Fruit fly (Drosophila melanogaster): ENCODE results near the gene CG7884.

The CG7884 gene

DNA sequence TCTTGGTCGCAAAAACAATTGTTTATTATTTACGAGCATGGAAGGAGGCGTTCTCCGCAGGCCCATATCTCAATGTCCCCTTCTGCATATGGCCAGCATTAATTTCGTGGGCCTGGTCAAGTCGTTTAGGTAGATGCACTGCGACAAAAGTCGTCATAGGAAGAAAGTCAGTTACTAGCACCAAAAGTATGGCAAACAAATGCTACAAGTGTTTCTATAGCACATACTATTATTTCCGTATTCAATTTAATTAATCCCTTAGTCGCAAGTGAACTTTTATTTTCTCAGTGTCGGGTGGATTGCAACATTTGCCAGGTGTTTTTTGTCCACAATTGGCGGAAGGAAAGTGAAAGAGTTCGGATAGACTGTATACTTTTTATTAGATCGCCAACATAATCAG lies 47.5 kb upstream of the CG7884 start:
- TF ChIP-seq CG17385 (GFP tag; optimal IDR thresholded peaks at IDR 0.05) (peak; percentile 5), CG7839 (tag; optimal IDR thresholded peaks at IDR 0.05) (peak; percentile 11), mld (GFP tag; IDR thresholded peaks at IDR 0.05; ENCODE audit: partially characterized antibody) (no peak), CG8290 (GFP tag; optimal IDR thresholded peaks at IDR 0.05) (no peak), CG8290 (tag; optimal IDR thresholded peaks at IDR 0.05) (peak in 1 of 2 experiments; percentile 27), Blimp-1 (GFP tag; optimal IDR thresholded peaks at IDR 0.05) (peak; percentile 5), CG17328 (GFP tag; IDR thresholded peaks at IDR 0.05) (no peak), CG2202 (tag; optimal IDR thresholded peaks at IDR 0.05) (no peak), CG8359 (GFP tag; optimal IDR thresholded peaks at IDR 0.05; ENCODE audit: borderline replicate concordance) (no peak), lbe (GFP tag; optimal IDR thresholded peaks at IDR 0.05) (no peak), Ptx1 (GFP tag; IDR thresholded peaks at IDR 0.05) (peak; percentile 39; the same call in 1 of the 2 replicates), CG10321 (GFP tag; IDR thresholded peaks at IDR 0.05) (no peak), CG2712 (tag; optimal IDR thresholded peaks at IDR 0.05) (peak; percentile 0), crol (GFP tag; IDR thresholded peaks at IDR 0.05) (no peak), fu2 (GFP tag; optimal IDR thresholded peaks at IDR 0.05) (no peak), Nf-YA (GFP tag; IDR thresholded peaks at IDR 0.05) (no peak), dysf (GFP tag; IDR thresholded peaks at IDR 0.05) (0 out of 3 replicates have a peak, but pooled peaks have one; percentile 36), stwl (tag; optimal IDR thresholded peaks at IDR 0.05) (no peak), stc (GFP tag; IDR thresholded peaks at IDR 0.05) (peak; percentile 37; the same call in 1 of the 2 replicates), Camta (GFP tag; optimal IDR thresholded peaks at IDR 0.05) (no peak), CG9876 (GFP tag; optimal IDR thresholded peaks at IDR 0.05) (no peak), Fer3 (tag; optimal IDR thresholded peaks at IDR 0.05) (no peak), wor (GFP tag; IDR thresholded peaks at IDR 0.05) (no peak), Rfx (GFP tag; IDR thresholded peaks at IDR 0.05) (0 out of 2 replicates have a peak, but pooled peaks have one; percentile 19), Antp (GFP tag; optimal IDR thresholded peaks at IDR 0.05) (peak; percentile 19), prd (optimal IDR thresholded peaks at IDR 0.05) (no peak), prd (GFP tag; IDR thresholded peaks at IDR 0.05) (peak; percentile 52; the same call in 1 of the 3 replicates), CG10274 (GFP tag; optimal IDR thresholded peaks at IDR 0.05) (no peak), ci (GFP tag; IDR thresholded peaks at IDR 0.05) (0 out of 3 replicates have a peak, but pooled peaks have one; percentile 14), Taf1 (GFP tag; IDR thresholded peaks at IDR 0.05) (no peak), Abd-B (GFP tag; optimal IDR thresholded peaks at IDR 0.05) (peak; percentile 1), Ets65A (GFP tag) (peak; percentile 30), hbn (GFP tag; IDR thresholded peaks at IDR 0.05; ENCODE audit: partially characterized antibody) (no peak), CG13775 (GFP tag; optimal IDR thresholded peaks at IDR 0.05) (no peak), CG14667 (GFP tag; IDR thresholded peaks at IDR 0.05) (no peak), Pdp1 (GFP tag; optimal IDR thresholded peaks at IDR 0.05) (no peak), Bdp1 (GFP tag; optimal IDR thresholded peaks at IDR 0.05) (no peak), lola (GFP tag; optimal IDR thresholded peaks at IDR 0.05) (no peak), br (optimal IDR thresholded peaks at IDR 0.05) (no peak), seq (GFP tag; IDR thresholded peaks at IDR 0.05) (peak; percentile 15; the same call in 1 of the 2 replicates), Scr (GFP tag; IDR thresholded peaks at IDR 0.05; ENCODE audit: partially characterized antibody) (no peak), nerfin-1 (tag; optimal IDR thresholded peaks at IDR 0.05) (no peak), peb (GFP tag; IDR thresholded peaks at IDR 0.05) (no peak), bsh (GFP tag; optimal IDR thresholded peaks at IDR 0.05) (peak; percentile 10 to 16), Mrtf (GFP tag; IDR thresholded peaks at IDR 0.05) (no peak), CG1792 (GFP tag; optimal IDR thresholded peaks at IDR 0.05) (no peak), cwo (GFP tag; optimal IDR thresholded peaks at IDR 0.05) (no peak), HLH4C (GFP tag; IDR thresholded peaks at IDR 0.05; ENCODE audit: partially characterized antibody) (no peak), toy (GFP tag; IDR thresholded peaks at IDR 0.05) (no peak), lab (GFP tag; optimal IDR thresholded peaks at IDR 0.05) (peak; percentile 11), nerfin-2 (GFP tag; IDR thresholded peaks at IDR 0.05; ENCODE audit: partially characterized antibody) (no peak)

Data from whole organism, embryonic.